Fruit fly (Drosophila melanogaster): ENCODE measurements around the gene Rab9Db.
A peak's percentile ranks its signal among the peaks of the same experiment; 100 is the strongest.

The Rab9Db gene

dm6 chrX:10621202-10621990 lies 1.6 kb downstream of the Rab9Db start:
- TF ChIP-seq CG9948 (tag; optimal IDR thresholded peaks at IDR 0.05), result no peak
- no peak for TF ChIP-seq Pif1B (GFP tag; optimal IDR thresholded peaks at IDR 0.05)
- TF ChIP-seq fd96Ca (GFP tag; IDR thresholded peaks at IDR 0.05), result no peak

dm6 chrX:10620144-10621005 lies 2.6 kb downstream of the Rab9Db start, which contains the start of gene CG43347:
CG43347 (minus strand) TSS chrX:10620190.
- TF ChIP-seq CG32121 (GFP tag; IDR thresholded peaks at IDR 0.05) (no peak), CG10348 (GFP tag; IDR thresholded peaks at IDR 0.05) (no peak), Pif1B (GFP tag; optimal IDR thresholded peaks at IDR 0.05) (no peak), CG15710 (tag; optimal IDR thresholded peaks at IDR 0.05) (peak; percentile 60), Snoo (tag; optimal IDR thresholded peaks at IDR 0.05) (peak; percentile 31), CG13204 (GFP tag; optimal IDR thresholded peaks at IDR 0.05) (no peak), CG4496 (GFP tag; IDR thresholded peaks at IDR 0.05) (peak; percentile 41; the same call in 1 of the 3 replicates), EcR (GFP tag; optimal IDR thresholded peaks at IDR 0.05) (no peak), rn (GFP tag; IDR thresholded peaks at IDR 0.05) (no peak), CG14655 (GFP tag; optimal IDR thresholded peaks at IDR 0.05) (peak; percentile 53), fd96Ca (GFP tag; IDR thresholded peaks at IDR 0.05) (no peak), CG12605 (GFP tag; IDR thresholded peaks at IDR 0.05) (no peak), CG17806 (tag; optimal IDR thresholded peaks at IDR 0.05) (peak; percentile 40), D1 (tag; optimal IDR thresholded peaks at IDR 0.05) (no peak), Pif1A (GFP tag; optimal IDR thresholded peaks at IDR 0.05) (peak; percentile 37), CG8301 (tag; optimal IDR thresholded peaks at IDR 0.05) (peak; percentile 39), CG34367 (tag; optimal IDR thresholded peaks at IDR 0.05) (peak; percentile 28), CG8159 (tag; optimal IDR thresholded peaks at IDR 0.05) (peak; percentile 74), Ets98B (GFP tag; IDR thresholded peaks at IDR 0.05) (no peak), gl (tag; optimal IDR thresholded peaks at IDR 0.05) (no peak), CG9948 (tag; optimal IDR thresholded peaks at IDR 0.05) (peak; percentile 55)

DNA sequence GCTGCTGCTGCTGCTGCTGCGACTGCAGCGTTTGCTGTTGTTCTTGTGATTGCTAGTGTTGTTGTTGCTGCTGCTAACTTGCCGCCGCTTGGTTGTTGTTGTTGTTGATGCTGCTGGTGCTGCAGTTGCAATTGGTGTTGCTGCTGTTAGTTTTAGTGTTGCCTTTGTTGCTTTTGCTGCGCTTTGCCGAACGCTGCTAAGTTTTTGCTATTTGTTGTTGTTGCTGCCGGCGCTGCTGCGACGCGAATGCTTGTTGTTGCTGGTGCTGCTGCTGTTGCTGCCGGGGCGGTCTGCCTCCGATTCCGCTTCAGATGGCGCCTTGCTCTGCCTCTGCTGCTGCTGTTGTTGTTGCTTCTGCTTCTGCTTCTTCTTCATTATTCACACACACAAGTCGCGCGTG lies 4.5 kb downstream of the Rab9Db start:
- no peak for TF ChIP-seq Pif1A (GFP tag; optimal IDR thresholded peaks at IDR 0.05)

- TF ChIP-seq CG8301 (tag; optimal IDR thresholded peaks at IDR 0.05) (peak; percentile 2), CG9948 (tag; optimal IDR thresholded peaks at IDR 0.05) (no peak), CG14655 (GFP tag; optimal IDR thresholded peaks at IDR 0.05) (peak; percentile 6), CG8159 (tag; optimal IDR thresholded peaks at IDR 0.05) (peak; percentile 34)
Measured at dm6 chrX:10615215-10615614, 7.8 kb downstream of the Rab9Db start.

DNA sequence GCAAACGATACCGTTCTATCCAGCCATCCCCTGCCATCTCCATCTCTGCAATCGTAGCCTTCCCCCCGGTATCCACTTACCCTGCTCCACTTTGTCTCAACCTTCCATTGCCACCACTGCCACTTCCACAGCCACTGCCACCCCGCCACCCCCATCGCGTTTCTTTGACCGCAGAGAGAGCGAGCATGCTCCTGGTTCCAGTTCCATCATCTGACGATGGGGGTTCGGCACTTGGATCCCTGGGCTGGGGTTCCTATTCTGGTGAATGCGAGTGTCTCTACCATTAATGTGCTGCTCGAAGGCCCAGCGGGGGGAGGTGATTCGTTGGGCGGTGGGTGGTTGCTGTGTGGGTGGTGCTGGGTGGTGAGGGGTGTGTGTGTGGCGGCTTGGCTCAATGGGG lies 9.5 kb downstream of the Rab9Db start:
- no peak for TF ChIP-seq CG34367 (tag; optimal IDR thresholded peaks at IDR 0.05)
- peak; percentile 52 for TF ChIP-seq CG13204 (GFP tag; optimal IDR thresholded peaks at IDR 0.05)
- no peak for TF ChIP-seq CG14655 (GFP tag; optimal IDR thresholded peaks at IDR 0.05)

DNA sequence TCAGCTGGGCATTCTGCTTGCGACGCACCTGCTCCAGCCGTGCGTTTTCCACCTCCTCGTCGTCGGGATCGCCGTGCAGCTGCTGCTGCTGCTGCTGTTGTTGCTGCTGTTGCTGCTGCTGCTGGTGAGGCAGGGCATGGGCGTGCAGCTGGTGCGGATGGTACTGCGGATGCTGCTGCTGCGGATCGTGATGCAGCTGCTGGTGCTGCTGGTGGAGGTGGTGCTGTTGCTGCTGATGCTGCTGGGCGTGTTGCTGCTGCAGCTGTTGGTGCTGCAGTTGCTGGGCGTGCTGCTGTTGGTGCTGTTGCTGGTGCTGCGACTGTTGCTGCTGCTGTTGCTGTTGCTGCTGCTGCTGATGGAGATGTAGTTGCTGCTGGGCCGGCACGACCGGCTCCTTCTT lies 15.4 kb downstream of the Rab9Db start:
- TF ChIP-seq CG8301 (tag; optimal IDR thresholded peaks at IDR 0.05) (no peak), Snoo (tag; optimal IDR thresholded peaks at IDR 0.05) (no peak), CG14655 (GFP tag; optimal IDR thresholded peaks at IDR 0.05) (no peak), CG12605 (GFP tag; IDR thresholded peaks at IDR 0.05) (no peak), D1 (tag; optimal IDR thresholded peaks at IDR 0.05) (no peak), gl (tag; optimal IDR thresholded peaks at IDR 0.05) (no peak), EcR (GFP tag; optimal IDR thresholded peaks at IDR 0.05) (no peak), CG10348 (GFP tag; IDR thresholded peaks at IDR 0.05) (no peak), CG4496 (GFP tag; IDR thresholded peaks at IDR 0.05) (no peak), CG13204 (GFP tag; optimal IDR thresholded peaks at IDR 0.05) (no peak), Pif1A (GFP tag; optimal IDR thresholded peaks at IDR 0.05) (no peak), CG8159 (tag; optimal IDR thresholded peaks at IDR 0.05) (no peak), Ets98B (GFP tag; IDR thresholded peaks at IDR 0.05) (no peak), CG17806 (tag; optimal IDR thresholded peaks at IDR 0.05) (no peak), CG15710 (tag; optimal IDR thresholded peaks at IDR 0.05) (no peak), rn (GFP tag; IDR thresholded peaks at IDR 0.05) (no peak), Pif1B (GFP tag; optimal IDR thresholded peaks at IDR 0.05) (no peak)
